Fruit fly (Drosophila melanogaster) whole organism, embryonic: ENCODE measurements around the gene Ppcs.
A peak's percentile ranks its signal among the peaks of the same experiment; 100 is the strongest.

Source experiments
- Abd-B ChIP-seq: fragments of 200-800 bp; sonication (Bioruptor generic); optimal IDR thresholded peaks from 2 replicates; lab custom pipeline; 2018; ENCODE audit warnings: missing biosample characterization, mild to moderate bottlenecking, missing genetic modification characterization, moderate library complexity
- Asciz ChIP-seq: fragments of 200-800 bp; sonication (Bioruptor generic); optimal IDR thresholded peaks from 2 replicates; lab custom pipeline; 2017; ENCODE audit warnings: missing biosample characterization, mild to moderate bottlenecking, missing genetic modification characterization, missing genetic modification reagents
- CG10462 ChIP-seq: fragments of 200-800 bp; sonication (Bioruptor generic); optimal IDR thresholded peaks from 2 replicates; lab custom pipeline; 2016; ENCODE audit warnings: missing biosample characterization, missing genetic modification characterization
- CG10565 ChIP-seq: fragments of 200-800 bp; sonication (Bioruptor generic); optimal IDR thresholded peaks from 3 replicates; lab custom pipeline; 2016; ENCODE audit warnings: missing biosample characterization, mild to moderate bottlenecking, missing genetic modification characterization
- CG11085 ChIP-seq: fragments of 200-800 bp; sonication (Bioruptor generic); IDR thresholded peaks from 2 replicates; pipeline ENCODE4 v1.3.6; 2022; ENCODE audit warnings: missing biosample characterization, missing genetic modification characterization
- CG12219 ChIP-seq: fragments of 200-800 bp; sonication (Bioruptor generic); optimal IDR thresholded peaks from 3 replicates; lab custom pipeline; 2018; ENCODE audit warnings: missing biosample characterization, mild to moderate bottlenecking, missing genetic modification characterization
- CG12299 ChIP-seq: fragments of 200-800 bp; sonication (Bioruptor generic); optimal IDR thresholded peaks from 2 replicates; lab custom pipeline; 2018; ENCODE audit warnings: missing biosample characterization, mild to moderate bottlenecking, missing genetic modification characterization
- CG13123 ChIP-seq: fragments of 200-800 bp; sonication (Bioruptor generic); optimal IDR thresholded peaks from 2 replicates; lab custom pipeline; 2016; ENCODE audit warnings: missing biosample characterization, missing genetic modification characterization
- CG13287 ChIP-seq: fragments of 200-800 bp; sonication (Bioruptor generic); IDR thresholded peaks from 2 replicates; pipeline ENCODE4 v1.3.6; 2022; ENCODE audit warnings: missing biosample characterization, missing genetic modification characterization; ENCODE audit not compliant: partially characterized antibody
- CG1603 ChIP-seq: fragments of 200-800 bp; sonication (Bioruptor generic); optimal IDR thresholded peaks from 2 replicates; lab custom pipeline; 2019; ENCODE audit warnings: missing biosample characterization, mild to moderate bottlenecking, missing genetic modification characterization, moderate library complexity
- CG17359 ChIP-seq: fragments of 200-800 bp; sonication (Bioruptor generic); optimal IDR thresholded peaks from 3 replicates; lab custom pipeline; 2018; ENCODE audit warnings: missing biosample characterization, mild to moderate bottlenecking, missing genetic modification characterization, moderate library complexity
- CG17912 ChIP-seq: fragments of 200-800 bp; sonication (Bioruptor generic); optimal IDR thresholded peaks from 2 replicates; lab custom pipeline; 2018; ENCODE audit warnings: missing biosample characterization, mild to moderate bottlenecking, missing genetic modification characterization
- CG2875 ChIP-seq: fragments of 200-800 bp; sonication (Bioruptor generic); optimal IDR thresholded peaks from 2 replicates; lab custom pipeline; 2017; ENCODE audit warnings: missing biosample characterization, mild to moderate bottlenecking, missing genetic modification characterization, missing genetic modification reagents
- CG32532 ChIP-seq: fragments of 200-800 bp; sonication (Bioruptor generic); IDR thresholded peaks from 2 replicates; pipeline ENCODE4 v1.3.6; 2022; ENCODE audit warnings: missing biosample characterization, missing genetic modification characterization
- CG4328 ChIP-seq: fragments of 200-800 bp; sonication (Bioruptor generic); optimal IDR thresholded peaks from 3 replicates; lab custom pipeline; 2017; ENCODE audit warnings: missing biosample characterization, missing genetic modification reagents, missing genetic modification characterization
- CG43689 ChIP-seq: fragments of 200-800 bp; sonication (Bioruptor generic); IDR thresholded peaks from 2 replicates; pipeline ENCODE4 v1.3.6; 2022; ENCODE audit warnings: missing biosample characterization, missing genetic modification characterization
- CG6272 ChIP-seq: fragments of 200-800 bp; sonication (Bioruptor generic); IDR thresholded peaks from 2 replicates; pipeline ENCODE4 v1.3.6; 2022; ENCODE audit warnings: missing biosample characterization, missing genetic modification characterization
- CG6765 ChIP-seq: fragments of 200-800 bp; sonication (Bioruptor generic); optimal IDR thresholded peaks from 3 replicates; lab custom pipeline; 2017; ENCODE audit warnings: missing biosample characterization, mild to moderate bottlenecking, missing genetic modification characterization
- CG7928 ChIP-seq: fragments of 200-800 bp; sonication (Bioruptor generic); optimal IDR thresholded peaks from 2 replicates; lab custom pipeline; 2017; ENCODE audit warnings: missing biosample characterization, mild to moderate bottlenecking, missing genetic modification characterization
- CG9797 ChIP-seq: fragments of 200-800 bp; sonication (Bioruptor generic); optimal IDR thresholded peaks from 3 replicates; lab custom pipeline; 2018; ENCODE audit warnings: missing biosample characterization, mild to moderate bottlenecking, missing genetic modification characterization
- CG9876 ChIP-seq: fragments of 200-800 bp; sonication (Bioruptor generic); optimal IDR thresholded peaks from 2 replicates; lab custom pipeline; 2016; ENCODE audit warnings: missing biosample characterization, missing genetic modification characterization
- Dip3 ChIP-seq: fragments of 200-800 bp; sonication (Bioruptor generic); optimal IDR thresholded peaks from 3 replicates; lab custom pipeline; 2016; ENCODE audit warnings: missing biosample characterization, missing genetic modification characterization
- Dref ChIP-seq: fragments of 200-800 bp; sonication (Bioruptor generic); IDR thresholded peaks from 2 replicates; pipeline ENCODE4 v1.3.6; 2022; ENCODE audit warnings: missing biosample characterization, missing genetic modification characterization
- Hand ChIP-seq: fragments of 200-800 bp; sonication (Bioruptor generic); optimal IDR thresholded peaks from 2 replicates; lab custom pipeline; 2017; ENCODE audit warnings: mild to moderate bottlenecking, missing biosample characterization, missing genetic modification reagents, missing genetic modification characterization
- Mes4 ChIP-seq: fragments of 200-800 bp; sonication (Bioruptor generic); optimal IDR thresholded peaks from 2 replicates; lab custom pipeline; 2016; ENCODE audit warnings: missing biosample characterization, missing genetic modification characterization
- Opbp ChIP-seq: fragments of 200-800 bp; sonication (Bioruptor generic); IDR thresholded peaks from 3 replicates; pipeline ENCODE4 v1.3.6; 2022; ENCODE audit warnings: missing biosample characterization, missing genetic modification characterization; ENCODE audit not compliant: partially characterized antibody
- Optix ChIP-seq: fragments of 200-800 bp; sonication (Bioruptor generic); IDR thresholded peaks from 3 replicates; pipeline ENCODE4 v1.3.6; 2022; ENCODE audit warnings: missing biosample characterization, missing genetic modification characterization
- Side ChIP-seq: fragments of 200-800 bp; sonication (Bioruptor generic); optimal IDR thresholded peaks from 2 replicates; lab custom pipeline; 2016; ENCODE audit warnings: missing biosample characterization, missing genetic modification characterization
- Sry-δ ChIP-seq: fragments of 200-800 bp; sonication (Bioruptor generic); optimal IDR thresholded peaks from 2 replicates; lab custom pipeline; 2016; ENCODE audit warnings: missing biosample characterization, missing genetic modification characterization
- Ssrp ChIP-seq: fragments of 200-800 bp; sonication (Bioruptor generic); optimal IDR thresholded peaks from 2 replicates; lab custom pipeline; 2018; ENCODE audit warnings: missing biosample characterization, mild to moderate bottlenecking, missing genetic modification characterization, moderate library complexity
- TFAM ChIP-seq: fragments of 200-800 bp; sonication (Bioruptor generic); optimal IDR thresholded peaks from 2 replicates; lab custom pipeline; 2017; ENCODE audit warnings: missing biosample characterization, missing genetic modification characterization, inconsistent platforms
- Tbp ChIP-seq: fragments of >200 bp; optimal IDR thresholded peaks from 2 replicates; lab custom pipeline; 2018; ENCODE audit warnings: missing biosample characterization, missing genetic modification characterization
- crol ChIP-seq: fragments of 200-800 bp; sonication (Bioruptor generic); IDR thresholded peaks from 2 replicates; pipeline ENCODE4 v1.3.6; 2022; ENCODE audit warnings: missing biosample characterization, missing genetic modification characterization
- dimm ChIP-seq: fragments of 200-800 bp; sonication (Bioruptor generic); IDR thresholded peaks from 2 replicates; pipeline ENCODE4 v1.3.6; 2022; ENCODE audit warnings: missing biosample characterization, missing genetic modification characterization
- dpn ChIP-seq, 2 experiments: fragments of 200-800 bp; sonication (Bioruptor generic); optimal IDR thresholded peaks; 3 replicates each; lab custom pipeline; 2016; ENCODE audit warnings: missing biosample characterization in 2 of 2, missing genetic modification characterization in 2 of 2
- ems ChIP-seq: fragments of 200-800 bp; sonication (Bioruptor generic); optimal IDR thresholded peaks from 3 replicates; lab custom pipeline; 2016; ENCODE audit warnings: missing biosample characterization, missing genetic modification characterization
- exex ChIP-seq: fragments of 200-800 bp; sonication (Bioruptor generic); optimal IDR thresholded peaks from 4 replicates; lab custom pipeline; 2018; ENCODE audit warnings: missing biosample characterization, mild to moderate bottlenecking, missing genetic modification characterization, moderate library complexity
- gcm ChIP-seq: fragments of 200-800 bp; sonication (Bioruptor generic); optimal IDR thresholded peaks from 2 replicates; lab custom pipeline; 2019; ENCODE audit warnings: missing biosample characterization, mild to moderate bottlenecking, missing genetic modification characterization, moderate library complexity
- ham ChIP-seq: fragments of 200-800 bp; sonication (Bioruptor generic); IDR thresholded peaks from 2 replicates; pipeline ENCODE4 v1.3.6; 2022; ENCODE audit warnings: missing biosample characterization, missing genetic modification characterization
- knrl ChIP-seq: fragments of 200-800 bp; sonication (Bioruptor generic); IDR thresholded peaks from 3 replicates; pipeline ENCODE4 v1.3.6; 2022; ENCODE audit warnings: missing biosample characterization, missing genetic modification characterization; ENCODE audit not compliant: partially characterized antibody
- lov ChIP-seq, 2 experiments: fragments of 200-800 bp in 1 of 2; fragments of >200 bp in 1 of 2; sonication (Bioruptor generic) in 1 of 2; IDR thresholded peaks in 1 of 2; optimal IDR thresholded peaks in 1 of 2; 2 replicates in 1 of 2; 3 replicates in 1 of 2; pipeline versions ENCODE4 v1.3.6 to Lab custom; 2017 to 2022; ENCODE audit warnings: missing biosample characterization in 1 of 2, missing genetic modification characterization in 1 of 2
- maf-S ChIP-seq: fragments of 200-800 bp; sonication (Bioruptor generic); optimal IDR thresholded peaks from 2 replicates; lab custom pipeline; 2016; ENCODE audit warnings: missing biosample characterization, missing genetic modification characterization
- nmo ChIP-seq: fragments of 200-800 bp; sonication (Bioruptor generic); optimal IDR thresholded peaks from 2 replicates; lab custom pipeline; 2018; ENCODE audit warnings: missing biosample characterization, mild to moderate bottlenecking, missing genetic modification characterization, moderate library complexity
- org-1 ChIP-seq: fragments of 200-800 bp; sonication (Bioruptor generic); optimal IDR thresholded peaks from 2 replicates; lab custom pipeline; 2017; ENCODE audit warnings: missing biosample characterization, missing genetic modification characterization
- pros ChIP-seq: fragments of 200-800 bp; sonication (Bioruptor generic); optimal IDR thresholded peaks from 3 replicates; lab custom pipeline; 2019; ENCODE audit warnings: missing biosample characterization, mild to moderate bottlenecking, missing genetic modification characterization, moderate library complexity
- seq ChIP-seq: fragments of 200-800 bp; sonication (Bioruptor generic); IDR thresholded peaks from 2 replicates; pipeline ENCODE4 v1.3.6; 2022; ENCODE audit warnings: missing biosample characterization, missing genetic modification characterization
- zf30C ChIP-seq: fragments of 200-800 bp; sonication (Bioruptor generic); optimal IDR thresholded peaks from 3 replicates; lab custom pipeline; 2018; ENCODE audit warnings: missing biosample characterization, mild to moderate bottlenecking, missing genetic modification characterization
- zfh1 ChIP-seq: fragments of 200-800 bp; sonication (Bioruptor generic); IDR thresholded peaks from 3 replicates; pipeline ENCODE4 v1.3.6; 2022; ENCODE audit warnings: missing biosample characterization, missing genetic modification characterization

Ppcs gene

dm6 chr3R:19151848-19152787, 4.4 kb upstream of the Ppcs start (continued):
- TF ChIP-seq CG7928 (no peak), CG10565 (GFP tag; lab: Kevin White, UChicago) (no peak), dpn (GFP tag; optimal IDR thresholded peaks at IDR 0.05; lab: Kevin White, UChicago) (no peak), zfh1 (0 out of 3 replicates have a peak, but pooled peaks have one; percentile 16), CG10462 (GFP tag; lab: Kevin White, UChicago) (no peak), CG6765 (no peak), CG17912 (GFP tag; lab: Kevin White, UChicago) (no peak), Dip3 (GFP tag; lab: Kevin White, UChicago) (no peak), seq (GFP tag; lab: Robert Waterston, UW) (no peak), CG13123 (GFP tag; lab: Kevin White, UChicago) (no peak), crol (GFP tag; lab: Robert Waterston, UW) (no peak), lov (optimal IDR thresholded peaks at IDR 0.05; lab: Kevin White, UChicago) (no peak), lov (GFP tag; IDR thresholded peaks at IDR 0.05; lab: Robert Waterston, UW) (0 out of 3 replicates have a peak, but pooled peaks have one; percentile 13), exex (tag; lab: Kevin White, UChicago) (no peak), CG32532 (peak; percentile 66; the same call in 1 of the 2 replicates), Mes4 (GFP tag; lab: Kevin White, UChicago) (no peak), ems (GFP tag; lab: Kevin White, UChicago) (no peak), zf30C (no peak), Ssrp (peak; percentile 19), knrl (GFP tag; lab: Robert Waterston, UW) (no peak), Abd-B (no peak), dimm (GFP tag; lab: Robert Waterston, UW) (0 out of 2 replicates have a peak, but pooled peaks have one; percentile 22), Asciz (GFP tag; lab: Kevin White, UChicago) (no peak), CG11085 (GFP tag; lab: Robert Waterston, UW) (0 out of 2 replicates have a peak, but pooled peaks have one; percentile 34), maf-S (GFP tag; lab: Kevin White, UChicago) (no peak), org-1 (GFP tag; lab: Kevin White, UChicago) (no peak), ham (GFP tag; lab: Robert Waterston, UW) (no peak), Opbp (GFP tag; lab: Robert Waterston, UW) (no peak), CG2875 (GFP tag; lab: Kevin White, UChicago) (no peak), CG12299 (tag; lab: Kevin White, UChicago) (no peak), Sry-δ (GFP tag; lab: Kevin White, UChicago) (no peak), CG12219 (no peak), CG6272 (GFP tag; lab: Robert Waterston, UW) (no peak), Hand (no peak), pros (GFP tag; lab: Kevin White, UChicago) (no peak), CG17359 (tag; lab: Kevin White, UChicago) (peak; percentile 35), CG9797 (GFP tag; lab: Kevin White, UChicago) (no peak), CG9876 (GFP tag; lab: Kevin White, UChicago) (no peak), Tbp (GFP tag; lab: Kevin White, UChicago) (no peak), TFAM (no peak), CG1603 (tag; lab: Kevin White, UChicago) (no peak), Dref (GFP tag; lab: Robert Waterston, UW) (no peak), CG4328 (GFP tag; lab: Kevin White, UChicago) (no peak), gcm (no peak), Optix (GFP tag; lab: Robert Waterston, UW) (no peak), Side (GFP tag; lab: Kevin White, UChicago) (no peak), CG43689 (0 out of 2 replicates have a peak, but pooled peaks have one; percentile 33), CG13287 (no peak), nmo (peak; percentile 24)
